Fruit fly (Drosophila melanogaster) whole organism, embryonic: ENCODE results near the gene unc-119.

Experiments
- CG10209 ChIP-seq: fragments of 200-800 bp; sonication (Bioruptor generic); optimal IDR thresholded peaks from 3 replicates; lab custom pipeline; 2017; ENCODE audit warnings: missing biosample characterization, mild to moderate bottlenecking, missing genetic modification characterization, missing genetic modification reagents
- CG12391 ChIP-seq: fragments of 200-800 bp; sonication (Bioruptor generic); optimal IDR thresholded peaks from 3 replicates; lab custom pipeline; 2018; ENCODE audit warnings: missing biosample characterization, mild to moderate bottlenecking, missing genetic modification characterization, moderate library complexity
- CG1602 ChIP-seq: fragments of 200-800 bp; sonication (Bioruptor generic); optimal IDR thresholded peaks from 3 replicates; lab custom pipeline; 2016; ENCODE audit warnings: missing biosample characterization, missing genetic modification characterization
- CG8089 ChIP-seq: fragments of 200-800 bp; sonication (Bioruptor generic); optimal IDR thresholded peaks from 3 replicates; lab custom pipeline; 2016; ENCODE audit warnings: missing biosample characterization, missing genetic modification characterization
- Ets65A ChIP-seq: fragments of 200-800 bp; sonication (Bioruptor generic); peaks from one replicate; lab custom pipeline; 2016; ENCODE audit warnings: missing biosample characterization, missing genetic modification characterization
- cas ChIP-seq: fragments of 200-800 bp; sonication (Bioruptor generic); IDR thresholded peaks from 2 replicates; pipeline ENCODE4 v1.3.6; 2022; ENCODE audit warnings: missing biosample characterization, missing genetic modification characterization
- dmrt11E ChIP-seq: fragments of 200-800 bp; sonication (Bioruptor generic); optimal IDR thresholded peaks from 3 replicates; lab custom pipeline; 2018; ENCODE audit warnings: missing biosample characterization, mild to moderate bottlenecking, missing genetic modification characterization, moderate library complexity
- gce ChIP-seq: fragments of 200-800 bp; sonication (Bioruptor generic); IDR thresholded peaks from 3 replicates; pipeline ENCODE4 v1.3.6; 2022; ENCODE audit warnings: missing biosample characterization, missing genetic modification characterization

- TF ChIP-seq CG8089 (GFP tag; lab: Kevin White, UChicago) (no peak), CG10209 (GFP tag; lab: Kevin White, UChicago) (no peak), gce (GFP tag; lab: Robert Waterston, UW) (no peak), cas (no peak), CG1602 (no peak), CG12391 (tag; lab: Kevin White, UChicago) (no peak), dmrt11E (tag; lab: Kevin White, UChicago) (no peak), Ets65A (GFP tag; lab: Kevin White, UChicago) (no peak)
Measured at dm6 chrX:7312406-7312805, 21.3 kb upstream of the unc-119 start.
